Worm (Caenorhabditis elegans) whole organism, early embryonic: ENCODE measurements around the gene K08D8.1.

Source experiments
- F13C5.2 ChIP-seq: sonication (generic microtip); optimal IDR thresholded peaks from 2 replicates; lab custom pipeline; 2017; ENCODE audit warnings: mild to moderate bottlenecking, missing genetic modification characterization, inconsistent platforms, missing compliant biosample characterization
- aly-1 ChIP-seq: sonication (generic microtip); optimal IDR thresholded peaks from 2 replicates; lab custom pipeline; 2016; ENCODE audit warnings: missing genetic modification characterization, missing compliant biosample characterization
- ama-1 ChIP-seq: fragments of 150-350 bp; optimal IDR thresholded peaks from 2 replicates; lab custom pipeline; 2014
- ceh-13 ChIP-seq: fragments of 200-800 bp; sonication (Bioruptor generic); optimal IDR thresholded peaks from 2 replicates; lab custom pipeline; 2018; ENCODE audit warnings: mild to moderate bottlenecking, missing genetic modification characterization, missing compliant biosample characterization
- ceh-36 ChIP-seq: sonication (generic microtip); optimal IDR thresholded peaks from 2 replicates; lab custom pipeline; 2016; ENCODE audit warnings: missing genetic modification characterization, inconsistent platforms, missing compliant biosample characterization
- flt-1 ChIP-seq: fragments of 200-800 bp; sonication (Bioruptor generic); IDR thresholded peaks from 2 replicates; pipeline ENCODE4 v1.3.6; 2022; ENCODE audit warnings: missing genetic modification characterization, missing compliant biosample characterization
- hmbx-1 ChIP-seq: sonication (generic microtip); optimal IDR thresholded peaks from 2 replicates; lab custom pipeline; 2016; ENCODE audit warnings: mild to moderate bottlenecking, missing genetic modification characterization, missing compliant biosample characterization
- hmg-4 ChIP-seq: fragments of 200-800 bp; sonication (Bioruptor generic); optimal IDR thresholded peaks from 2 replicates; lab custom pipeline; 2018; ENCODE audit warnings: mild to moderate bottlenecking, missing genetic modification characterization, missing compliant biosample characterization
- hnd-1 ChIP-seq: sonication (generic microtip); optimal IDR thresholded peaks from 2 replicates; lab custom pipeline; 2016; ENCODE audit warnings: missing genetic modification characterization, missing compliant biosample characterization
- scrt-1 ChIP-seq: fragments of 200-800 bp; sonication (Bioruptor generic); IDR thresholded peaks from 2 replicates; pipeline ENCODE4 v1.3.6; 2022; ENCODE audit warnings: missing genetic modification characterization, missing compliant biosample characterization
- sea-1 ChIP-seq: fragments of 200-800 bp; sonication (Bioruptor generic); conservative IDR thresholded peaks from 2 replicates; pipeline ENCODE4 v1.3.6; 2022; ENCODE audit warnings: missing genetic modification characterization, missing compliant biosample characterization
- tbx-11 ChIP-seq: fragments of 200-800 bp; sonication (Bioruptor generic); IDR thresholded peaks from 2 replicates; pipeline ENCODE4 v1.3.6; 2022; ENCODE audit warnings: missing genetic modification characterization, missing compliant biosample characterization
- tbx-37 ChIP-seq: fragments of 200-800 bp; sonication (Bioruptor generic); conservative IDR thresholded peaks from 2 replicates; pipeline ENCODE4 v1.3.6; 2022; ENCODE audit warnings: missing genetic modification reagents, missing genetic modification characterization, missing compliant biosample characterization

ce11 chrIV:12906529-12906928 is 14.2 kb downstream of the K08D8.1 start, which contains the start of gene K08D8.3:
- TF ChIP-seq tbx-11 (GFP tag; lab: Robert Waterston, UW), result no peak
- TF ChIP-seq hnd-1 (tag; lab: Kevin White, UChicago), result no peak
- no peak for TF ChIP-seq aly-1 (tag; lab: Kevin White, UChicago)
- no peak for TF ChIP-seq ama-1 (lab: Kevin White, UChicago)
- no peak for TF ChIP-seq flt-1 (GFP tag; lab: Robert Waterston, UW)
- TF ChIP-seq sea-1 (GFP tag; lab: Robert Waterston, UW), result no peak
- no peak for TF ChIP-seq F13C5.2 (tag; lab: Kevin White, UChicago)
- TF ChIP-seq hmbx-1 (tag; lab: Kevin White, UChicago), result no peak
- no peak for TF ChIP-seq tbx-37
- TF ChIP-seq ceh-36 (tag; lab: Kevin White, UChicago), result no peak
- no peak for TF ChIP-seq hmg-4 (GFP tag; lab: Kevin White, UChicago)
- TF ChIP-seq scrt-1 (GFP tag; lab: Robert Waterston, UW), result no peak
- TF ChIP-seq ceh-13 (GFP tag; lab: Kevin White, UChicago), result no peak
